Fruit fly (Drosophila melanogaster) whole organism: Measurements from ENCODE around the gene CG9328.

Experiments used
- CG8478 ChIP-seq: fragments of >200 bp; optimal IDR thresholded peaks from 2 replicates; lab custom pipeline; 2018; ENCODE audit warnings: inconsistent platforms
- Dll ChIP-seq: fragments of >200 bp; optimal IDR thresholded peaks from 2 replicates; lab custom pipeline; 2017
- EcR ChIP-seq, 2 experiments: fragments of >200 bp; optimal IDR thresholded peaks; 2 replicates each; lab custom pipeline; 2017; ENCODE audit warnings: missing biosample characterization in 2 of 2, missing genetic modification characterization in 2 of 2, missing genetic modification reagents in 2 of 2
- pan ChIP-seq: fragments of >200 bp; optimal IDR thresholded peaks from 2 replicates; lab custom pipeline; 2017
- psq ChIP-seq: fragments of >200 bp; optimal IDR thresholded peaks from 2 replicates; lab custom pipeline; 2017
- usp ChIP-seq: fragments of >200 bp; optimal IDR thresholded peaks from 2 replicates; lab custom pipeline; 2017; ENCODE audit warnings: missing biosample characterization, missing genetic modification characterization, mixed read lengths

CG9328 gene

dm6 chr2L:20770242-20770769 is 27.2 kb upstream of the CG9328 start, which contains the start of gene cad:
TSS of gene cad (plus strand) at chr2L:20770731.
- peak; percentile 30 for TF ChIP-seq Dll
- TF ChIP-seq pan: no peak
- no peak for TF ChIP-seq psq (lab: Kevin White, UChicago)
- TF ChIP-seq usp (GFP tag; lab: Kevin White, UChicago): no peak
- peak; percentile 97 for TF ChIP-seq CG8478 (lab: Kevin White, UChicago)
- TF ChIP-seq EcR (GFP tag; optimal IDR thresholded peaks at IDR 0.05; lab: Kevin White, UChicago): no peak

- TF ChIP-seq CG8478 (lab: Kevin White, UChicago) (no peak), EcR (GFP tag; optimal IDR thresholded peaks at IDR 0.05; lab: Kevin White, UChicago) (no peak), psq (lab: Kevin White, UChicago) (no peak), usp (GFP tag; lab: Kevin White, UChicago) (no peak), Dll (no peak), pan (no peak)
These were observed 24.0 kb upstream of the CG9328 start for dm6 chr2L:20773453-20774054.

dm6 chr2L:20774464-20774863 is 23.1 kb upstream of the CG9328 start:
- TF ChIP-seq usp (GFP tag; lab: Kevin White, UChicago) (no peak), pan (no peak), psq (lab: Kevin White, UChicago) (no peak), EcR (GFP tag; optimal IDR thresholded peaks at IDR 0.05; lab: Kevin White, UChicago) (no peak)

dm6 chr2L:20775941-20776340 is 21.6 kb upstream of the CG9328 start:
- TF ChIP-seq Dll (no peak), pan (no peak), EcR (GFP tag; optimal IDR thresholded peaks at IDR 0.05; lab: Kevin White, UChicago) (no peak), usp (GFP tag; lab: Kevin White, UChicago) (no peak), psq (lab: Kevin White, UChicago) (no peak), CG8478 (lab: Kevin White, UChicago) (no peak)

- TF ChIP-seq CG8478 (lab: Kevin White, UChicago): no peak
- no peak for TF ChIP-seq EcR (GFP tag; optimal IDR thresholded peaks at IDR 0.05; lab: Kevin White, UChicago)
- TF ChIP-seq usp (GFP tag; lab: Kevin White, UChicago): no peak
- no peak for TF ChIP-seq Dll
- TF ChIP-seq pan: no peak
- TF ChIP-seq psq (lab: Kevin White, UChicago): no peak
These were observed 20.5 kb upstream of the CG9328 start for dm6 chr2L:20776940-20777502.

- TF ChIP-seq EcR (GFP tag; optimal IDR thresholded peaks at IDR 0.05; lab: Kevin White, UChicago): no peak
- TF ChIP-seq usp (GFP tag; lab: Kevin White, UChicago): no peak
- TF ChIP-seq psq (lab: Kevin White, UChicago): no peak
- TF ChIP-seq CG8478 (lab: Kevin White, UChicago): no peak
- TF ChIP-seq pan: no peak
- no peak for TF ChIP-seq Dll
These were observed 19.1 kb upstream of the CG9328 start for dm6 chr2L:20778380-20778779.

dm6 chr2L:20780768-20781167 is 16.7 kb upstream of the CG9328 start:
- TF ChIP-seq usp (GFP tag; lab: Kevin White, UChicago): no peak
- TF ChIP-seq Dll: no peak
- TF ChIP-seq EcR (GFP tag; optimal IDR thresholded peaks at IDR 0.05; lab: Kevin White, UChicago): no peak
- TF ChIP-seq psq (lab: Kevin White, UChicago): no peak
- no peak for TF ChIP-seq CG8478 (lab: Kevin White, UChicago)
- no peak for TF ChIP-seq pan

dm6 chr2L:20783044-20783443 is 14.5 kb upstream of the CG9328 start:
- TF ChIP-seq Dll: peak; percentile 55
- TF ChIP-seq EcR (GFP tag; optimal IDR thresholded peaks at IDR 0.05; lab: Kevin White, UChicago): no peak

dm6 chr2L:20783908-20784307 is 13.6 kb upstream of the CG9328 start:
- no peak for TF ChIP-seq EcR (GFP tag; optimal IDR thresholded peaks at IDR 0.05; lab: Kevin White, UChicago)
- no peak for TF ChIP-seq usp (GFP tag; lab: Kevin White, UChicago)
- TF ChIP-seq Dll: no peak
- TF ChIP-seq pan: no peak
- TF ChIP-seq CG8478 (lab: Kevin White, UChicago): no peak
- TF ChIP-seq psq (lab: Kevin White, UChicago): no peak

- no peak for TF ChIP-seq pan
- no peak for TF ChIP-seq Dll
- no peak for TF ChIP-seq CG8478 (lab: Kevin White, UChicago)
- no peak for TF ChIP-seq EcR (GFP tag; optimal IDR thresholded peaks at IDR 0.05; lab: Kevin White, UChicago)
- TF ChIP-seq usp (GFP tag; lab: Kevin White, UChicago): no peak
- no peak for TF ChIP-seq psq (lab: Kevin White, UChicago)
These were observed 12.2 kb upstream of the CG9328 start for dm6 chr2L:20785333-20785732.

- TF ChIP-seq EcR (GFP tag; optimal IDR thresholded peaks at IDR 0.05; lab: Kevin White, UChicago) (no peak), psq (lab: Kevin White, UChicago) (peak; percentile 24), pan (peak; percentile 78)
These were observed 10.2 kb upstream of the CG9328 start, which contains the start of gene Pomp for dm6 chr2L:20787271-20787791. TSS of gene Pomp (plus strand) at chr2L:20787656.

- TF ChIP-seq CG8478 (lab: Kevin White, UChicago) (no peak), EcR (GFP tag; optimal IDR thresholded peaks at IDR 0.05; lab: Kevin White, UChicago) (no peak)
These were observed 9.5 kb upstream of the CG9328 start for dm6 chr2L:20788050-20788449.
